Worm (Caenorhabditis elegans): ENCODE results near the gene polh-1.

DNA sequence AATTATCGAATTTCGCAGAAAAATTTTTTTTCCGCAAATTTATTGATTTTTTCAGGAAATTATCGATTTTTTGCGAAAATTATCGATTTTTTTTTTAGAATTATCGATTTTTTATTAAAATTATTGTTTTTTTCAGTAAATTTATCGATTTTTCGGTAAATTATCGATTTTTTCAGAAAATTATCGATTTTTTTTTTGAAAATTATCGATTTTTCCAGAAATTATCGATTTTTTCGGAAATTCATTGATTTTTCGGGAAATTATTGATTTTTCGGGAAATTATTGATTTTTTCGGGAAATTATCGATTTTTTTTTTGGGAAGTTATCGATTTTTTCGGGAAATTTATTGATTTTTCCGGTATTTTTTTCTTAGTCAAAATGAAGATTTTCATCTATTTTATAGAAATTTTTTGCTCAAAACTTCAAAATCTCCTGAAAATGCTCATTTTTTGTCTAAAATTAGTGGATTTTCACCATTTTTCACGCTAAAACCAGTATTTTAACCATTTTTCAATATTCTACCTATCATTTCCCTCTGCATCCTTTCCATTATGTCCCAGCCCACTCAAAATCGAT lies 5.5 kb upstream of the polh-1 start:
- TF ChIP-seq ztf-16 (tag; optimal IDR thresholded peaks at IDR 0.05) (no peak), npax-4 (tag; optimal IDR thresholded peaks at IDR 0.05) (no peak), nhr-11 (tag; optimal IDR thresholded peaks at IDR 0.05) (no peak), ceh-45 (GFP tag; IDR thresholded peaks at IDR 0.05) (no peak), ama-1 (optimal IDR thresholded peaks at IDR 0.05) (no peak), pha-4 (tag; optimal IDR thresholded peaks at IDR 0.05) (no peak), T23F11.4 (GFP tag; optimal IDR thresholded peaks at IDR 0.05) (no peak), unc-55 (GFP tag; optimal IDR thresholded peaks at IDR 0.05) (no peak)

All from whole organism, late embryonic.